Worm (Caenorhabditis elegans): ENCODE measurements around the gene col-166.

The col-166 gene

ce11 chrX:6250272-6250752 lies 29.5 kb upstream of the col-166 start:
- no peak for TF ChIP-seq nhr-11 (tag; optimal IDR thresholded peaks at IDR 0.05)
- peak; percentile 77 for TF ChIP-seq hlh-11 (tag; optimal IDR thresholded peaks at IDR 0.05)
- TF ChIP-seq snpc-4 (tag; optimal IDR thresholded peaks at IDR 0.05), result no peak
- TF ChIP-seq T20F7.1 (GFP tag; optimal IDR thresholded peaks at IDR 0.05), result no peak
- TF ChIP-seq dmd-8 (GFP tag; IDR thresholded peaks at IDR 0.05), result no peak
- TF ChIP-seq hlh-30 (tag; optimal IDR thresholded peaks at IDR 0.05; ENCODE audit: insufficient read depth), result peak; percentile 54
- TF ChIP-seq nhr-111 (GFP tag; optimal IDR thresholded peaks at IDR 0.05), result no peak
- TF ChIP-seq fkh-10 (GFP tag; optimal IDR thresholded peaks at IDR 0.05), result no peak
- no peak for TF ChIP-seq lin-1 (GFP tag; IDR thresholded peaks at IDR 0.05)
- TF ChIP-seq mxl-3 (GFP tag; optimal IDR thresholded peaks at IDR 0.05), result peak; percentile 8
- TF ChIP-seq unc-62 (GFP tag; optimal IDR thresholded peaks at IDR 0.05 in 1 of 2), result no peak
- TF ChIP-seq unc-62 (tag; optimal IDR thresholded peaks at IDR 0.05), result no peak
- TF ChIP-seq tra-1 (GFP tag; IDR thresholded peaks at IDR 0.05), result peak; percentile 71
- peak; percentile 23 for TF ChIP-seq lin-13 (GFP tag; optimal IDR thresholded peaks at IDR 0.05)
- TF ChIP-seq ceh-82 (tag; optimal IDR thresholded peaks at IDR 0.05), result no peak
- TF ChIP-seq daf-12 (tag; optimal IDR thresholded peaks at IDR 0.05), result no peak
- TF ChIP-seq daf-16 (GFP tag; optimal IDR thresholded peaks at IDR 0.05), result no peak
- TF ChIP-seq daf-16 (tag; optimal IDR thresholded peaks at IDR 0.05), result peak; percentile 84
- no peak for TF ChIP-seq spr-3 (GFP tag; optimal IDR thresholded peaks at IDR 0.05)
- peak; percentile 7 for TF ChIP-seq aha-1 (tag)
- TF ChIP-seq F49E8.2 (tag; optimal IDR thresholded peaks at IDR 0.05; ENCODE audit: borderline replicate concordance), result no peak
- no peak for TF ChIP-seq ctbp-1 (GFP tag; IDR thresholded peaks at IDR 0.05)
- no peak for TF ChIP-seq snpc-1.2 (GFP tag; IDR thresholded peaks at IDR 0.05)
- TF ChIP-seq Y75B8A.6 (GFP tag; IDR thresholded peaks at IDR 0.05), result no peak
- TF ChIP-seq nhr-6 (tag; optimal IDR thresholded peaks at IDR 0.05), result no peak
- TF ChIP-seq sdz-12 (GFP tag; optimal IDR thresholded peaks at IDR 0.05), result no peak
- peak; percentile 65 for TF ChIP-seq nhr-48 (tag; optimal IDR thresholded peaks at IDR 0.05)
- peak; percentile 41; the same call in 1 of the 2 replicates for TF ChIP-seq nhr-41 (GFP tag; IDR thresholded peaks at IDR 0.05)
- TF ChIP-seq skn-1 (tag; optimal IDR thresholded peaks at IDR 0.05), result no peak
- TF ChIP-seq lsy-2 (tag; optimal IDR thresholded peaks at IDR 0.05), result peak in 1 of 2 experiments; percentile 31
- no peak for TF ChIP-seq zip-2 (tag; optimal IDR thresholded peaks at IDR 0.05)
- no peak for TF ChIP-seq F26F4.8 (GFP tag; conservative IDR thresholded peaks at IDR 0.05)
- TF ChIP-seq ztf-7 (tag; optimal IDR thresholded peaks at IDR 0.05), result peak; percentile 81
- TF ChIP-seq duxl-1 (tag; optimal IDR thresholded peaks at IDR 0.05; ENCODE audit: poor library complexity), result no peak
- TF ChIP-seq spr-1 (tag; optimal IDR thresholded peaks at IDR 0.05), result no peak
- peak; percentile 32 for TF ChIP-seq mes-2 (tag; optimal IDR thresholded peaks at IDR 0.05; ENCODE audit: poor library complexity, severe bottlenecking)
- peak; percentile 16 for TF ChIP-seq dve-1 (tag; optimal IDR thresholded peaks at IDR 0.05; ENCODE audit: insufficient read depth)
- TF ChIP-seq Y48G9A.11 (GFP tag; IDR thresholded peaks at IDR 0.05), result no peak
- TF ChIP-seq mdl-1 (tag; optimal IDR thresholded peaks at IDR 0.05), result peak in 1 of 2 experiments; percentile 52
- TF ChIP-seq nhr-10 (tag; optimal IDR thresholded peaks at IDR 0.05), result peak; percentile 61
- TF ChIP-seq saeg-2 (GFP tag; IDR thresholded peaks at IDR 0.05), result no peak
- peak; percentile 66 for TF ChIP-seq pqm-1 (tag; optimal IDR thresholded peaks at IDR 0.05)
- no peak for TF ChIP-seq madf-9 (GFP tag; conservative IDR thresholded peaks at IDR 0.05)
- no peak for TF ChIP-seq daf-8 (GFP tag; IDR thresholded peaks at IDR 0.05)
- TF ChIP-seq dmd-6 (GFP tag; IDR thresholded peaks at IDR 0.05), result peak; percentile 69
- no peak for TF ChIP-seq nhr-77 (tag; optimal IDR thresholded peaks at IDR 0.05)
- TF ChIP-seq nhr-28 (tag; optimal IDR thresholded peaks at IDR 0.05), result peak; percentile 72
- TF ChIP-seq daf-19 (GFP tag; conservative IDR thresholded peaks at IDR 0.05), result no peak
- TF ChIP-seq dpl-1 (GFP tag; optimal IDR thresholded peaks at IDR 0.05), result no peak
- no peak for TF ChIP-seq hif-1 (tag; optimal IDR thresholded peaks at IDR 0.05)
- TF ChIP-seq ceh-20 (GFP tag; IDR thresholded peaks at IDR 0.05), result 0 out of 2 replicates have a peak, but pooled peaks have one; percentile 23
- TF ChIP-seq hmg-1.1 (GFP tag; IDR thresholded peaks at IDR 0.05), result 0 out of 2 replicates have a peak, but pooled peaks have one; percentile 38
